Worm (Caenorhabditis elegans) whole organism, late embryonic: ENCODE results near the gene jtr-1.

Experiments used
- C38D4.7 ChIP-seq: fragments of 200-800 bp; sonication (Bioruptor generic); optimal IDR thresholded peaks from 2 replicates; lab custom pipeline; 2018; ENCODE audit warnings: mild to moderate bottlenecking, missing genetic modification characterization, moderate library complexity, missing compliant biosample characterization
- K09A11.1 ChIP-seq: sonication (generic microtip); optimal IDR thresholded peaks from 2 replicates; lab custom pipeline; 2017; ENCODE audit warnings: antibody characterized with exemption, mild to moderate bottlenecking, missing genetic modification characterization, missing compliant biosample characterization; ENCODE audit not compliant: insufficient read depth
- T23F11.4 ChIP-seq: fragments of 200-800 bp; sonication (Bioruptor generic); optimal IDR thresholded peaks from 2 replicates; lab custom pipeline; 2018; ENCODE audit warnings: mild to moderate bottlenecking, missing genetic modification characterization, missing compliant biosample characterization
- Y22D7AL.16 ChIP-seq: sonication (generic microtip); optimal IDR thresholded peaks from 2 replicates; lab custom pipeline; 2016; ENCODE audit warnings: missing genetic modification characterization, missing compliant biosample characterization
- ama-1 ChIP-seq: fragments of 150-350 bp; optimal IDR thresholded peaks from 2 replicates; lab custom pipeline; 2014
- ceh-14 ChIP-seq: sonication (generic microtip); optimal IDR thresholded peaks from 2 replicates; lab custom pipeline; 2016; ENCODE audit warnings: missing genotype, missing genetic modification characterization, missing compliant biosample characterization
- ceh-19 ChIP-seq: fragments of 200-800 bp; sonication (Bioruptor generic); optimal IDR thresholded peaks from 2 replicates; lab custom pipeline; 2018; ENCODE audit warnings: mild to moderate bottlenecking, missing genetic modification characterization, missing compliant biosample characterization
- ceh-2 ChIP-seq: sonication (generic microtip); optimal IDR thresholded peaks from 2 replicates; lab custom pipeline; 2016; ENCODE audit warnings: missing genotype, missing genetic modification characterization, missing compliant biosample characterization
- ceh-22 ChIP-seq: sonication (generic microtip); optimal IDR thresholded peaks from 2 replicates; lab custom pipeline; 2017; ENCODE audit warnings: missing biosample characterization, missing genetic modification characterization
- ceh-31 ChIP-seq: sonication (generic microtip); optimal IDR thresholded peaks from 2 replicates; lab custom pipeline; 2016; ENCODE audit warnings: missing genetic modification characterization, missing compliant biosample characterization
- ceh-34 ChIP-seq: sonication (generic microtip); optimal IDR thresholded peaks from 2 replicates; lab custom pipeline; 2016; ENCODE audit warnings: mild to moderate bottlenecking, missing genetic modification characterization, missing compliant biosample characterization
- ceh-48 ChIP-seq: sonication (generic microtip); optimal IDR thresholded peaks from 2 replicates; lab custom pipeline; 2016; ENCODE audit warnings: missing genetic modification characterization, inconsistent platforms, missing compliant biosample characterization
- ceh-6 ChIP-seq: fragments of 200-800 bp; sonication (Bioruptor generic); optimal IDR thresholded peaks from 2 replicates; lab custom pipeline; 2018; ENCODE audit warnings: mild to moderate bottlenecking, missing genetic modification characterization, missing compliant biosample characterization
- ceh-9 ChIP-seq: sonication (generic microtip); optimal IDR thresholded peaks from 2 replicates; lab custom pipeline; 2016; ENCODE audit warnings: mild to moderate bottlenecking, missing genetic modification characterization, inconsistent platforms, missing compliant biosample characterization
- che-1 ChIP-seq: sonication (generic microtip); optimal IDR thresholded peaks from 2 replicates; lab custom pipeline; 2016; ENCODE audit warnings: mild to moderate bottlenecking, missing genetic modification characterization, missing compliant biosample characterization
- dmd-4 ChIP-seq: sonication (generic microtip); optimal IDR thresholded peaks from 2 replicates; lab custom pipeline; 2016; ENCODE audit warnings: borderline replicate concordance, missing genetic modification characterization, missing compliant biosample characterization
- elt-2 ChIP-seq: sonication (generic microtip); optimal IDR thresholded peaks from 2 replicates; lab custom pipeline; 2016; ENCODE audit warnings: missing genetic modification reagents, missing genetic modification characterization, missing compliant biosample characterization
- elt-4 ChIP-seq: sonication (generic microtip); optimal IDR thresholded peaks from 2 replicates; lab custom pipeline; 2016; ENCODE audit warnings: missing genetic modification characterization, missing compliant biosample characterization
- fkh-10 ChIP-seq: fragments of 150-350 bp; optimal IDR thresholded peaks from 2 replicates; lab custom pipeline; 2014; ENCODE audit warnings: missing biosample characterization, missing genetic modification reagents, missing genetic modification characterization
- fkh-6 ChIP-seq: sonication (generic microtip); optimal IDR thresholded peaks from 2 replicates; lab custom pipeline; 2016; ENCODE audit warnings: missing genetic modification characterization, missing compliant biosample characterization
- gmeb-2 ChIP-seq: sonication (generic microtip); optimal IDR thresholded peaks from 2 replicates; lab custom pipeline; 2016; ENCODE audit warnings: missing genetic modification characterization, inconsistent platforms, missing compliant biosample characterization
- lin-11 ChIP-seq: fragments of 200-800 bp; sonication (Bioruptor generic); optimal IDR thresholded peaks from 2 replicates; lab custom pipeline; 2018; ENCODE audit warnings: mild to moderate bottlenecking, missing genetic modification characterization, missing compliant biosample characterization
- madf-2 ChIP-seq: sonication (generic microtip); optimal IDR thresholded peaks from 2 replicates; lab custom pipeline; 2017; ENCODE audit warnings: missing genetic modification characterization, missing compliant biosample characterization
- nfya-1 ChIP-seq: sonication (generic microtip); optimal IDR thresholded peaks from 2 replicates; lab custom pipeline; 2017; ENCODE audit warnings: missing genetic modification characterization, mild to moderate bottlenecking, missing compliant biosample characterization, antibody characterized with exemption, moderate library complexity
- nhr-232 ChIP-seq: sonication (generic microtip); optimal IDR thresholded peaks from 2 replicates; lab custom pipeline; 2016; ENCODE audit warnings: missing genetic modification characterization, missing compliant biosample characterization
- npax-4 ChIP-seq: sonication (generic microtip); optimal IDR thresholded peaks from 2 replicates; lab custom pipeline; 2016; ENCODE audit warnings: missing genetic modification characterization, missing compliant biosample characterization
- odd-2 ChIP-seq: sonication (generic microtip); optimal IDR thresholded peaks from 2 replicates; lab custom pipeline; 2017; ENCODE audit warnings: antibody characterized with exemption, mild to moderate bottlenecking, missing genetic modification characterization, missing compliant biosample characterization
- pag-3 ChIP-seq: sonication (generic microtip); optimal IDR thresholded peaks from 2 replicates; lab custom pipeline; 2016; ENCODE audit warnings: missing compliant biosample characterization, missing genetic modification characterization, borderline replicate concordance
- pat-9 ChIP-seq: fragments of 200-800 bp; sonication (Bioruptor generic); optimal IDR thresholded peaks from 2 replicates; lab custom pipeline; 2018; ENCODE audit warnings: mild to moderate bottlenecking, missing genetic modification characterization, moderate library complexity, missing compliant biosample characterization
- pax-1 ChIP-seq: fragments of 150-350 bp; optimal IDR thresholded peaks from 2 replicates; lab custom pipeline; 2014; ENCODE audit warnings: missing biosample characterization, missing genetic modification characterization
- pha-2 ChIP-seq: sonication (generic microtip); optimal IDR thresholded peaks from 2 replicates; lab custom pipeline; 2017; ENCODE audit warnings: mild to moderate bottlenecking, missing genetic modification characterization, missing compliant biosample characterization
- pha-4 ChIP-seq: fragments of 150-350 bp; optimal IDR thresholded peaks from 2 replicates; lab custom pipeline; 2018; ENCODE audit warnings: missing biosample characterization, missing genetic modification reagents, missing genetic modification characterization
- ref-2 ChIP-seq: sonication (generic microtip); optimal IDR thresholded peaks from 2 replicates; lab custom pipeline; 2016; ENCODE audit warnings: missing genetic modification characterization, missing compliant biosample characterization
- rnt-1 ChIP-seq: sonication (generic microtip); optimal IDR thresholded peaks from 2 replicates; lab custom pipeline; 2016; ENCODE audit warnings: missing genetic modification characterization, missing compliant biosample characterization
- sox-2 ChIP-seq: fragments of 200-800 bp; sonication (Bioruptor generic); IDR thresholded peaks from 2 replicates; pipeline ENCODE4 v1.3.6; 2022; ENCODE audit warnings: missing genetic modification reagents, missing genetic modification characterization, missing compliant biosample characterization
- sox-4 ChIP-seq: sonication (generic microtip); optimal IDR thresholded peaks from 2 replicates; lab custom pipeline; 2017; ENCODE audit warnings: mild to moderate bottlenecking, missing genetic modification characterization, inconsistent platforms, missing compliant biosample characterization
- syd-9 ChIP-seq: sonication (generic microtip); optimal IDR thresholded peaks from 2 replicates; lab custom pipeline; 2016; ENCODE audit warnings: mild to moderate bottlenecking, missing genetic modification characterization, moderate library complexity, missing compliant biosample characterization
- tbx-2 ChIP-seq: sonication (generic microtip); optimal IDR thresholded peaks from 2 replicates; lab custom pipeline; 2016; ENCODE audit warnings: missing genetic modification characterization, missing compliant biosample characterization
- unc-86 ChIP-seq: sonication (generic microtip); optimal IDR thresholded peaks from 2 replicates; lab custom pipeline; 2016; ENCODE audit warnings: missing genetic modification characterization, missing compliant biosample characterization
- ztf-16 ChIP-seq: sonication (generic microtip); optimal IDR thresholded peaks from 2 replicates; lab custom pipeline; 2017; ENCODE audit warnings: missing genetic modification characterization, missing compliant biosample characterization

Gene jtr-1

ce11 chrIV:1389021-1389420 is 31.7 kb upstream of the jtr-1 start:
- TF ChIP-seq unc-86 (tag; lab: Kevin White, UChicago) (no peak), ceh-48 (tag; lab: Kevin White, UChicago) (no peak), npax-4 (tag; lab: Kevin White, UChicago) (no peak), fkh-10 (GFP tag; lab: Kevin White, UChicago) (no peak), pha-2 (tag; lab: Kevin White, UChicago) (no peak), ref-2 (tag; lab: Kevin White, UChicago) (no peak), pha-4 (no peak), sox-2 (no peak), lin-11 (tag; lab: Kevin White, UChicago) (no peak), che-1 (tag; lab: Kevin White, UChicago) (no peak), T23F11.4 (no peak), ceh-2 (tag; lab: Kevin White, UChicago) (no peak), K09A11.1 (tag; lab: Kevin White, UChicago) (no peak), ceh-31 (tag; lab: Kevin White, UChicago) (no peak), syd-9 (tag; lab: Kevin White, UChicago) (no peak)

ce11 chrIV:1389599-1389998 is 31.1 kb upstream of the jtr-1 start:
- no peak for TF ChIP-seq pag-3 (tag; lab: Kevin White, UChicago)
- TF ChIP-seq fkh-10 (GFP tag; lab: Kevin White, UChicago), result no peak
- TF ChIP-seq ztf-16 (tag; lab: Kevin White, UChicago), result no peak
- TF ChIP-seq lin-11 (tag; lab: Kevin White, UChicago), result no peak
- TF ChIP-seq ceh-14 (tag; lab: Kevin White, UChicago), result no peak
- no peak for TF ChIP-seq dmd-4 (tag; lab: Kevin White, UChicago)
- no peak for TF ChIP-seq ceh-9 (tag; lab: Kevin White, UChicago)
- TF ChIP-seq unc-86 (tag; lab: Kevin White, UChicago), result no peak
- TF ChIP-seq Y22D7AL.16 (tag; lab: Kevin White, UChicago), result no peak
- TF ChIP-seq elt-2, result no peak
- TF ChIP-seq C38D4.7 (GFP tag; lab: Kevin White, UChicago), result no peak
- no peak for TF ChIP-seq ceh-19 (GFP tag; lab: Kevin White, UChicago)
- no peak for TF ChIP-seq rnt-1 (tag; lab: Kevin White, UChicago)
- no peak for TF ChIP-seq pax-1
- no peak for TF ChIP-seq ceh-22 (tag; lab: Kevin White, UChicago)
- no peak for TF ChIP-seq nfya-1 (tag; lab: Kevin White, UChicago)
- TF ChIP-seq sox-4 (tag; lab: Kevin White, UChicago), result no peak
- no peak for TF ChIP-seq tbx-2 (tag; lab: Kevin White, UChicago)

ce11 chrIV:1390102-1390501 is 30.6 kb upstream of the jtr-1 start:
- TF ChIP-seq ama-1 (lab: Kevin White, UChicago) (no peak), gmeb-2 (no peak), K09A11.1 (tag; lab: Kevin White, UChicago) (no peak), ceh-6 (GFP tag; lab: Kevin White, UChicago) (no peak), nhr-232 (tag; lab: Kevin White, UChicago) (no peak), odd-2 (tag; lab: Kevin White, UChicago) (no peak), ceh-2 (tag; lab: Kevin White, UChicago) (no peak), elt-4 (tag; lab: Kevin White, UChicago) (no peak), ztf-16 (tag; lab: Kevin White, UChicago) (no peak), npax-4 (tag; lab: Kevin White, UChicago) (no peak)

ce11 chrIV:1391446-1391845 is 29.3 kb upstream of the jtr-1 start:
- TF ChIP-seq fkh-6 (tag; lab: Kevin White, UChicago) (no peak), ref-2 (tag; lab: Kevin White, UChicago) (no peak), sox-4 (tag; lab: Kevin White, UChicago) (no peak), madf-2 (tag; lab: Kevin White, UChicago) (no peak), pat-9 (tag; lab: Kevin White, UChicago) (no peak), sox-2 (no peak), T23F11.4 (no peak), ceh-34 (tag; lab: Kevin White, UChicago) (no peak), pha-4 (no peak), npax-4 (tag; lab: Kevin White, UChicago) (no peak)
